Worm (Caenorhabditis elegans) whole organism, young adult: ENCODE measurements around the gene lgc-31.
A peak's percentile ranks its signal among the peaks of the same experiment; 100 is the strongest.

ENCODE experiments used
- B0019.2 ChIP-seq: fragments of 200-800 bp; sonication (Bioruptor generic); conservative IDR thresholded peaks from 2 replicates; pipeline ENCODE4 v1.3.6; 2022; ENCODE audit warnings: missing genetic modification reagents, missing genetic modification characterization, missing compliant biosample characterization
- B0035.1 ChIP-seq: sonication (generic microtip); optimal IDR thresholded peaks from 2 replicates; lab custom pipeline; 2016; ENCODE audit warnings: missing genetic modification characterization, mild to moderate bottlenecking, missing compliant biosample characterization, missing genotype, missing genetic modification reagents
- B0261.1 ChIP-seq: sonication (generic microtip); optimal IDR thresholded peaks from 2 replicates; lab custom pipeline; 2016; ENCODE audit warnings: mild to moderate bottlenecking, missing genetic modification characterization, moderate library complexity, missing compliant biosample characterization
- D2030.7 ChIP-seq: fragments of 200-800 bp; sonication (Bioruptor generic); IDR thresholded peaks from 2 replicates; pipeline ENCODE4 v1.3.6; 2022; ENCODE audit warnings: missing genetic modification reagents, missing genetic modification characterization, missing compliant biosample characterization
- F10E7.11 ChIP-seq: sonication (generic microtip); optimal IDR thresholded peaks from 2 replicates; lab custom pipeline; 2017; ENCODE audit warnings: mild to moderate bottlenecking, missing genetic modification characterization, moderate library complexity, missing compliant biosample characterization
- F55B11.4 ChIP-seq: sonication (generic microtip); optimal IDR thresholded peaks from 2 replicates; lab custom pipeline; 2016; ENCODE audit warnings: missing compliant biosample characterization, missing genetic modification characterization, borderline replicate concordance; ENCODE audit not compliant: insufficient read depth
- F57A8.1 ChIP-seq: fragments of 200-800 bp; sonication (Bioruptor generic); optimal IDR thresholded peaks from 2 replicates; lab custom pipeline; 2018; ENCODE audit warnings: mild to moderate bottlenecking, missing genetic modification characterization, moderate library complexity, missing compliant biosample characterization
- Y95B8A.8 ChIP-seq: fragments of 200-800 bp; sonication (Bioruptor generic); IDR thresholded peaks from 2 replicates; pipeline ENCODE4 v1.3.6; 2022; ENCODE audit warnings: missing genetic modification reagents, missing genetic modification characterization, missing compliant biosample characterization
- ZK185.1 ChIP-seq: sonication (generic microtip); optimal IDR thresholded peaks from 2 replicates; lab custom pipeline; 2016; ENCODE audit warnings: mild to moderate bottlenecking, missing genetic modification characterization, missing compliant biosample characterization; ENCODE audit not compliant: poor library complexity, severe bottlenecking
- aptf-2 ChIP-seq: fragments of 200-800 bp; sonication (Bioruptor generic); conservative IDR thresholded peaks from 2 replicates; pipeline ENCODE4 v1.3.6; 2022; ENCODE audit warnings: missing genetic modification reagents, missing genetic modification characterization, missing compliant biosample characterization
- attf-5 ChIP-seq: fragments of 200-800 bp; sonication (Bioruptor generic); optimal IDR thresholded peaks from 2 replicates; lab custom pipeline; 2018; ENCODE audit warnings: mild to moderate bottlenecking, missing genetic modification characterization, missing compliant biosample characterization
- attf-6 ChIP-seq: fragments of 200-800 bp; sonication (Bioruptor generic); IDR thresholded peaks from 2 replicates; pipeline ENCODE4 v1.3.6; 2022; ENCODE audit warnings: missing genetic modification reagents, missing genetic modification characterization, missing compliant biosample characterization
- ceh-91 ChIP-seq: fragments of 200-800 bp; sonication (Bioruptor generic); IDR thresholded peaks from 2 replicates; pipeline ENCODE4 v1.3.6; 2022; ENCODE audit warnings: missing genetic modification reagents, missing genetic modification characterization, missing compliant biosample characterization
- die-1 ChIP-seq: sonication (generic microtip); optimal IDR thresholded peaks from 2 replicates; lab custom pipeline; 2016; ENCODE audit warnings: missing genotype, mild to moderate bottlenecking, missing genetic modification characterization, missing compliant biosample characterization
- dox-1 ChIP-seq: fragments of 200-800 bp; sonication (Bioruptor generic); IDR thresholded peaks from 2 replicates; pipeline ENCODE4 v1.3.6; 2022; ENCODE audit warnings: missing genetic modification reagents, missing genetic modification characterization, missing compliant biosample characterization
- dpff-1 ChIP-seq: sonication (generic microtip); optimal IDR thresholded peaks from 2 replicates; lab custom pipeline; 2017; ENCODE audit warnings: mild to moderate bottlenecking, missing genetic modification characterization, missing compliant biosample characterization
- gei-17 ChIP-seq: fragments of 200-800 bp; sonication (Bioruptor generic); optimal IDR thresholded peaks from 2 replicates; lab custom pipeline; 2018; ENCODE audit warnings: mild to moderate bottlenecking, missing genetic modification characterization, missing compliant biosample characterization
- him-1 ChIP-seq: sonication (generic microtip); optimal IDR thresholded peaks from 2 replicates; lab custom pipeline; 2016; ENCODE audit warnings: missing genotype, missing genetic modification reagents, missing genetic modification characterization, missing compliant biosample characterization
- let-526 ChIP-seq: fragments of 200-800 bp; sonication (Bioruptor generic); IDR thresholded peaks from 2 replicates; pipeline ENCODE4 v1.3.6; 2022; ENCODE audit warnings: missing genetic modification reagents, missing genetic modification characterization, missing compliant biosample characterization
- let-607 ChIP-seq, 2 experiments: fragments of 200-800 bp in 1 of 2; sonication (Bioruptor generic) in 1 of 2; sonication (generic microtip) in 1 of 2; optimal IDR thresholded peaks; 2 replicates each; lab custom pipeline; 2016 to 2018; ENCODE audit warnings: mild to moderate bottlenecking in 2 of 2, missing compliant biosample characterization in 2 of 2, missing genetic modification characterization in 2 of 2, moderate library complexity in 2 of 2, missing genotype in 1 of 2
- lin-26 ChIP-seq: fragments of 200-800 bp; sonication (Bioruptor generic); IDR thresholded peaks from 2 replicates; pipeline ENCODE4 v1.3.6; 2022; ENCODE audit warnings: missing genetic modification reagents, missing genetic modification characterization, missing compliant biosample characterization
- lin-54 ChIP-seq: fragments of 200-800 bp; sonication (Bioruptor generic); optimal IDR thresholded peaks from 2 replicates; lab custom pipeline; 2018; ENCODE audit warnings: mild to moderate bottlenecking, missing genetic modification characterization, missing compliant biosample characterization
- lsl-1 ChIP-seq: fragments of 200-800 bp; sonication (Bioruptor generic); optimal IDR thresholded peaks from 2 replicates; lab custom pipeline; 2018; ENCODE audit warnings: mild to moderate bottlenecking, missing genetic modification characterization, moderate library complexity, missing compliant biosample characterization
- lsy-27 ChIP-seq: sonication (generic microtip); optimal IDR thresholded peaks from 2 replicates; lab custom pipeline; 2017; ENCODE audit warnings: missing genetic modification characterization, mild to moderate bottlenecking, missing compliant biosample characterization, antibody characterized with exemption, missing genotype, borderline replicate concordance; ENCODE audit not compliant: insufficient read depth
- madf-6 ChIP-seq: fragments of 200-800 bp; sonication (Bioruptor generic); IDR thresholded peaks from 2 replicates; pipeline ENCODE4 v1.3.6; 2022; ENCODE audit warnings: missing genetic modification reagents, missing genetic modification characterization, missing compliant biosample characterization
- madf-8 ChIP-seq: fragments of 200-800 bp; sonication (Bioruptor generic); conservative IDR thresholded peaks from 2 replicates; pipeline ENCODE4 v1.3.6; 2022; ENCODE audit warnings: missing genetic modification reagents, missing genetic modification characterization, missing compliant biosample characterization
- mel-28 ChIP-seq: sonication (generic microtip); optimal IDR thresholded peaks from 2 replicates; lab custom pipeline; 2016; ENCODE audit warnings: borderline replicate concordance, mild to moderate bottlenecking, missing genetic modification characterization, missing compliant biosample characterization
- mes-4 ChIP-seq: sonication (generic microtip); optimal IDR thresholded peaks from 2 replicates; lab custom pipeline; 2016; ENCODE audit warnings: missing genotype, missing genetic modification characterization, missing compliant biosample characterization
- mxl-1 ChIP-seq: sonication (generic microtip); optimal IDR thresholded peaks from 2 replicates; lab custom pipeline; 2016; ENCODE audit warnings: missing genetic modification characterization, missing compliant biosample characterization
- nfyb-1 ChIP-seq: fragments of 200-800 bp; sonication (Bioruptor generic); IDR thresholded peaks from 2 replicates; pipeline ENCODE4 v1.3.6; 2022; ENCODE audit warnings: missing genetic modification reagents, missing genetic modification characterization, missing compliant biosample characterization
- nhr-90 ChIP-seq: sonication (generic microtip); optimal IDR thresholded peaks from 2 replicates; lab custom pipeline; 2016; ENCODE audit warnings: missing genotype, mild to moderate bottlenecking, missing genetic modification characterization, missing compliant biosample characterization
- rec-8 ChIP-seq, 2 experiments: sonication (generic microtip); optimal IDR thresholded peaks; 2 replicates each; lab custom pipeline; 2016; ENCODE audit warnings: mild to moderate bottlenecking in 2 of 2, missing genetic modification characterization in 2 of 2, missing genetic modification reagents in 2 of 2, missing genotype in 2 of 2, missing biosample characterization in 1 of 2, missing compliant biosample characterization in 1 of 2, moderate library complexity in 1 of 2
- rpc-1 ChIP-seq, 2 experiments: fragments of 150-350 bp in 1 of 2; sonication (generic microtip) in 1 of 2; optimal IDR thresholded peaks; 2 replicates each; lab custom pipeline; 2014 to 2018; ENCODE audit warnings: missing biosample characterization in 1 of 2, missing genetic modification characterization in 1 of 2, missing genetic modification reagents in 1 of 2, missing genotype in 1 of 2
- sea-2 ChIP-seq: fragments of 200-800 bp; sonication (Bioruptor generic); IDR thresholded peaks from 2 replicates; pipeline ENCODE4 v1.3.6; 2022; ENCODE audit warnings: missing genetic modification characterization, missing compliant biosample characterization
- snpc-1.3 ChIP-seq: sonication (generic microtip); optimal IDR thresholded peaks from 2 replicates; lab custom pipeline; 2017; ENCODE audit warnings: missing genetic modification characterization, mild to moderate bottlenecking, missing compliant biosample characterization, antibody characterized with exemption, moderate library complexity, missing genotype, missing genetic modification reagents; ENCODE audit not compliant: insufficient read depth
- tbx-9 ChIP-seq: sonication (generic microtip); optimal IDR thresholded peaks from 2 replicates; lab custom pipeline; 2016; ENCODE audit warnings: borderline replicate concordance, missing genetic modification characterization, inconsistent platforms, missing compliant biosample characterization
- zfh-2 ChIP-seq: fragments of 200-800 bp; sonication (Bioruptor generic); conservative IDR thresholded peaks from 2 replicates; pipeline ENCODE4 v1.3.6; 2022; ENCODE audit warnings: missing genetic modification reagents, missing genetic modification characterization, missing compliant biosample characterization
- ztf-22 ChIP-seq: fragments of 200-800 bp; sonication (Bioruptor generic); optimal IDR thresholded peaks from 2 replicates; lab custom pipeline; 2018; ENCODE audit warnings: mild to moderate bottlenecking, missing genetic modification characterization, moderate library complexity, missing compliant biosample characterization
- ztf-25 ChIP-seq: fragments of 200-800 bp; sonication (Bioruptor generic); IDR thresholded peaks from 2 replicates; pipeline ENCODE4 v1.3.6; 2022; ENCODE audit warnings: missing genetic modification reagents, missing genetic modification characterization, missing compliant biosample characterization
- ztf-3 ChIP-seq: fragments of 200-800 bp; sonication (Bioruptor generic); optimal IDR thresholded peaks from 2 replicates; lab custom pipeline; 2018; ENCODE audit warnings: mild to moderate bottlenecking, missing genetic modification characterization, missing compliant biosample characterization

Gene lgc-31

DNA sequence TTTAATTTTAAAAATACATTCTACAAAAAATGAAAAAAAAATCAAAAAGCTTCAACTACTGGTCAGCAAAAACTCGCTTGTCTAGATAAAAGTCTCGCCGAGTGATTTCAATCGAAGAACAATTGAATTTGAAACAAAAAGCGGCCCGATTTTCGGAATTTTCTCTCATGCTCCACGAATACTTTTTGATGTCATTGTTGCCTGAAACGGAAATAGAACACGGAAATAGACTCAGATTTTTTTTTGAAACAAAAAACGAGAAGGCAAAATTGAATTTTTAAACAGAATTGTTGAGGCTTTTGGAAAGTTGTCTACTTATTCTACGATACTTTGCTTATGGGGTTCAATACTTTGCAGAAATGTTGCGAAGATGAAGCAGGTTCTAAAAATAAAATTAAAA, 41.7 kb upstream of the lgc-31 start:
- TF ChIP-seq zfh-2: no peak

- TF ChIP-seq attf-6 (GFP tag; lab: Robert Waterston, UW) (no peak), ZK185.1 (tag; lab: Kevin White, UChicago) (no peak), Y95B8A.8 (no peak), attf-5 (GFP tag; lab: Kevin White, UChicago) (no peak), him-1 (tag; lab: Kevin White, UChicago) (no peak), F57A8.1 (GFP tag; lab: Kevin White, UChicago) (no peak), sea-2 (GFP tag; lab: Robert Waterston, UW) (no peak), gei-17 (GFP tag; lab: Kevin White, UChicago) (no peak), nfyb-1 (GFP tag; lab: Robert Waterston, UW) (peak; percentile 66; the same call in 1 of the 2 replicates), zfh-2 (peak; percentile 46)
- TF ChIP-seq, all 124 proteins: peak for 2
Observed at ce11 chrV:15562541-15562940, 40.7 kb upstream of the lgc-31 start.

DNA sequence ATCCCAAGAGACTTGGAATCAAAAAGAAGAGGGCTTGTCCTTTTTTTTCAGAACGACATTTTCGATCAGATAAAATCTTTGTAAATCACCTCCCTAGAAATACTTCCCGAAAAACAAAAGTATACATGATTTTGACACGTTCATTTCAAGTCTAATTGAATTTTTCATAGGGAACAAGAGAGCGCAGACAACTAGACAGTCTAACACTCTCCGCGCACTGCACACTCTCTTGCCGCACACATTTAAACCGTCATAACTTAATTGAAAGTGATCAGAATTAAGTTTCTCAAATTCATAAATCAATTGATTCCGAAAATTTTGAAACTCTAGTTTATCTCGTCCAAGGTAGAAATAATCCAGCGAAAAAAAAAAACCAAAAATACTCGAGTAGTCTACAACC, 37.9 kb upstream of the lgc-31 start:
- TF ChIP-seq B0019.2 (no peak), lsy-27 (no peak), let-607 (tag; optimal IDR thresholded peaks at IDR 0.05; lab: Kevin White, UChicago) (no peak), ZK185.1 (tag; lab: Kevin White, UChicago) (no peak), mel-28 (tag; lab: Kevin White, UChicago) (no peak)
- TF ChIP-seq, all 124 proteins: peak for 0

ce11 chrV:15559047-15559446, 37.2 kb upstream of the lgc-31 start, which contains the start of gene acr-18:
TSS of gene acr-18 (minus strand) at chrV:15559147.
- TF ChIP-seq rec-8 (tag; optimal IDR thresholded peaks at IDR 0.05; lab: Kevin White, UChicago) (no peak), B0035.1 (tag; lab: Kevin White, UChicago) (no peak), dpff-1 (no peak), ceh-91 (GFP tag; lab: Robert Waterston, UW) (no peak), madf-6 (GFP tag; lab: Robert Waterston, UW) (no peak), mes-4 (no peak), mxl-1 (tag; lab: Kevin White, UChicago) (no peak), F10E7.11 (tag; lab: Kevin White, UChicago) (no peak), F55B11.4 (no peak), lsl-1 (GFP tag; lab: Kevin White, UChicago) (no peak), gei-17 (GFP tag; lab: Kevin White, UChicago) (no peak), dox-1 (no peak), madf-8 (GFP tag; lab: Robert Waterston, UW) (no peak), ztf-3 (GFP tag; lab: Kevin White, UChicago) (no peak), tbx-9 (tag; lab: Kevin White, UChicago) (no peak), let-526 (GFP tag; lab: Robert Waterston, UW) (no peak), snpc-1.3 (no peak)

DNA sequence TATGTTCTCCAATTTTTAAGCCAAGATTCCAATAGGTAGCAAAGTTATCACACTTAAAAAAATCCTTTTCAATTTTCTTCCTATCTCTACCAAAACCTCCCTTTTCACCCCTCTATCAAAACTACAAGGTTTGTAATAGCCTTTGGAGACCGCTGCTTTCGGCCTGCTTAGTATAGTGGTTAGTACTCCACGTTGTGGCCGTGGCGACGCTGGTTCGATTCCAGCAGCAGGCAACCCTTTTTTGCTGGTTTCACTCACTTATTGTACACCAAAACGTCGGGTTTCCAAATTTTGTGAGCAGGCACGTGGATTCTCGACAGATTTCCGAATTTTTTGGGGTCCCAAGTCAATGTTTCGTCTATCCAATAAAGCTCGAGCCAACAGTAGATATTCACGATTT, 32.0 kb upstream of the lgc-31 start:
- peak; percentile 77; the same call in 1 of the 2 replicates for TF ChIP-seq lin-26 (GFP tag; lab: Robert Waterston, UW)
- peak; percentile 4 for TF ChIP-seq nhr-90
- TF ChIP-seq dpff-1: no peak
- 0 out of 2 replicates have a peak, but pooled peaks have one; percentile 44 for TF ChIP-seq ztf-25
- TF ChIP-seq let-526 (GFP tag; lab: Robert Waterston, UW): no peak
- peak; percentile 54 for TF ChIP-seq dox-1
- TF ChIP-seq him-1 (tag; lab: Kevin White, UChicago): peak; percentile 63
- TF ChIP-seq B0261.1 (tag; lab: Kevin White, UChicago): peak; percentile 78
- TF ChIP-seq rpc-1 (optimal IDR thresholded peaks at IDR 0.05; lab: Kevin White, UChicago): peak; percentile 67
- TF ChIP-seq rpc-1 (tag; optimal IDR thresholded peaks at IDR 0.05; lab: Kevin White, UChicago): peak; percentile 77
- TF ChIP-seq D2030.7 (GFP tag; lab: Robert Waterston, UW): peak; percentile 52
- peak; percentile 35 for TF ChIP-seq ZK185.1 (tag; lab: Kevin White, UChicago)
- TF ChIP-seq die-1 (tag; lab: Kevin White, UChicago): peak; percentile 48
- peak; percentile 18 for TF ChIP-seq lin-54 (GFP tag; lab: Kevin White, UChicago)
- no peak for TF ChIP-seq aptf-2 (GFP tag; lab: Robert Waterston, UW)
- TF ChIP-seq ztf-22 (GFP tag; lab: Kevin White, UChicago): no peak
